Fruit fly (Drosophila melanogaster) whole organism, pupa: ENCODE measurements around the gene Fatp1.
A peak's percentile ranks its signal among the peaks of the same experiment; 100 is the strongest.

Source experiments
- CG10348 ChIP-seq: fragments of 200-800 bp; sonication (Bioruptor generic); IDR thresholded peaks from 2 replicates; pipeline ENCODE4 v1.3.6; 2022; ENCODE audit warnings: missing biosample characterization, missing genetic modification characterization
- CG12605 ChIP-seq: fragments of 200-800 bp; sonication (Bioruptor generic); IDR thresholded peaks from 2 replicates; pipeline ENCODE4 v1.3.6; 2022; ENCODE audit warnings: missing biosample characterization, missing genetic modification characterization
- CG13204 ChIP-seq: fragments of 200-800 bp; sonication (Bioruptor generic); optimal IDR thresholded peaks from 2 replicates; lab custom pipeline; 2018; ENCODE audit warnings: missing biosample characterization, mild to moderate bottlenecking, missing genetic modification characterization, moderate library complexity
- CG14655 ChIP-seq: fragments of 200-800 bp; sonication (Bioruptor generic); optimal IDR thresholded peaks from 3 replicates; lab custom pipeline; 2017; ENCODE audit warnings: mild to moderate bottlenecking, missing biosample characterization, missing genetic modification reagents, missing genetic modification characterization
- CG15710 ChIP-seq: fragments of 200-800 bp; sonication (Bioruptor generic); optimal IDR thresholded peaks from 2 replicates; lab custom pipeline; 2018; ENCODE audit warnings: missing biosample characterization, mild to moderate bottlenecking, missing genetic modification characterization, moderate library complexity
- CG17806 ChIP-seq: fragments of 200-800 bp; sonication (Bioruptor generic); optimal IDR thresholded peaks from 2 replicates; lab custom pipeline; 2018; ENCODE audit warnings: missing biosample characterization, mild to moderate bottlenecking, missing genetic modification characterization, moderate library complexity
- CG32121 ChIP-seq: fragments of 200-800 bp; sonication (Bioruptor generic); IDR thresholded peaks from 2 replicates; pipeline ENCODE4 v1.3.6; 2022; ENCODE audit warnings: missing biosample characterization, missing genetic modification characterization
- CG34367 ChIP-seq: fragments of 200-800 bp; sonication (Bioruptor generic); optimal IDR thresholded peaks from 2 replicates; lab custom pipeline; 2018; ENCODE audit warnings: missing biosample characterization, mild to moderate bottlenecking, missing genetic modification characterization
- CG4496 ChIP-seq: fragments of 200-800 bp; sonication (Bioruptor generic); IDR thresholded peaks from 3 replicates; pipeline ENCODE4 v1.3.6; 2022; ENCODE audit warnings: missing biosample characterization, missing genetic modification characterization
- CG8159 ChIP-seq: fragments of 200-800 bp; sonication (Bioruptor generic); optimal IDR thresholded peaks from 3 replicates; lab custom pipeline; 2018; ENCODE audit warnings: missing biosample characterization, mild to moderate bottlenecking, missing genetic modification characterization, moderate library complexity
- CG8301 ChIP-seq: fragments of 200-800 bp; sonication (Bioruptor generic); optimal IDR thresholded peaks from 2 replicates; lab custom pipeline; 2018; ENCODE audit warnings: missing biosample characterization, mild to moderate bottlenecking, missing genetic modification characterization
- CG9948 ChIP-seq: fragments of 200-800 bp; sonication (Bioruptor generic); optimal IDR thresholded peaks from 2 replicates; lab custom pipeline; 2018; ENCODE audit warnings: missing biosample characterization, mild to moderate bottlenecking, missing genetic modification characterization, moderate library complexity
- D1 ChIP-seq: fragments of 200-800 bp; sonication (Bioruptor generic); optimal IDR thresholded peaks from 2 replicates; lab custom pipeline; 2018; ENCODE audit warnings: missing biosample characterization, mild to moderate bottlenecking, missing genetic modification characterization, moderate library complexity
- EcR ChIP-seq: fragments of 200-800 bp; sonication (Bioruptor generic); optimal IDR thresholded peaks from 3 replicates; lab custom pipeline; 2019; ENCODE audit warnings: missing biosample characterization, missing genetic modification characterization, mild to moderate bottlenecking, moderate library complexity, missing genetic modification reagents
- Ets98B ChIP-seq: fragments of 200-800 bp; sonication (Bioruptor generic); IDR thresholded peaks from 2 replicates; pipeline ENCODE4 v1.3.6; 2022; ENCODE audit warnings: missing biosample characterization, missing genetic modification characterization
- Pif1A ChIP-seq: fragments of 200-800 bp; sonication (Bioruptor generic); optimal IDR thresholded peaks from 3 replicates; lab custom pipeline; 2016; ENCODE audit warnings: missing biosample characterization, missing genetic modification characterization
- Pif1B ChIP-seq: fragments of 200-800 bp; sonication (Bioruptor generic); optimal IDR thresholded peaks from 3 replicates; lab custom pipeline; 2016; ENCODE audit warnings: missing biosample characterization, missing genetic modification characterization
- Snoo ChIP-seq: fragments of 200-800 bp; sonication (Bioruptor generic); optimal IDR thresholded peaks from 3 replicates; lab custom pipeline; 2017; ENCODE audit warnings: missing biosample characterization, mild to moderate bottlenecking, missing genetic modification characterization, inconsistent platforms
- fd96Ca ChIP-seq: fragments of 200-800 bp; sonication (Bioruptor generic); IDR thresholded peaks from 3 replicates; pipeline ENCODE4 v1.3.6; 2022; ENCODE audit warnings: missing biosample characterization, missing genetic modification characterization
- gl ChIP-seq: fragments of 200-800 bp; sonication (Bioruptor generic); optimal IDR thresholded peaks from 2 replicates; lab custom pipeline; 2018; ENCODE audit warnings: missing biosample characterization, mild to moderate bottlenecking, missing genetic modification characterization
- rn ChIP-seq: fragments of 200-800 bp; sonication (Bioruptor generic); IDR thresholded peaks from 2 replicates; pipeline ENCODE4 v1.3.6; 2022; ENCODE audit warnings: missing biosample characterization, missing genetic modification characterization

Fatp1 gene

DNA sequence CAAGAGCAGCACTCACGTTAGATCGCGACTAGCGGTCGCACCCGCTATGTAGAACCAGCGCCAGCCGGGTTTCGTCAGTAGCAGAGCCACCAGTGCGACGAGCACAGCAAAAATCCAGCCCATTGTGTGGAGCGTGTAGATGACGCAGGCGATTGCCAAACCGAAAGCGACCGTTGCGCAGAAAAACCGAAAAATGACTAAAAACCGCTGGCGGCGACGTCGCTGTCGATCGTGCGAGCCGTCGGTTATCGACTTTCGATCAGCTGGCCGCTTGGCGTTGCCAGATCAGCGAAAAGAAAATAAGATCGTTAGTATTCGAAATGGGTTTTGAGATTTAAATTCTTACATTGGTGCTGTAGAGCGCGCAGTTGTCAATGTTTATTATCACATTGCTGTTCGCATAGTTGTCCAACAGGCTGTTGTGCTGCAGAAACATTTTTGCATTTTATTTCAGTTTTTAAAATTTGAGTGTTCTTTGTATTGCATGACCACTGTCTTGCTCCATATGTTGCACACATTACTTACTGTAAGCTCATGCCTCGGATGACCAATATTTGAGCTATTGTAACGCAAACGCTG, 459 bp downstream of the Fatp1 start:
- no peak for TF ChIP-seq CG17806 (tag; lab: Kevin White, UChicago)
- TF ChIP-seq gl = peak; percentile 27
- TF ChIP-seq EcR (GFP tag; lab: Kevin White, UChicago) = peak; percentile 71
- TF ChIP-seq Ets98B = peak; percentile 59; the same call in 1 of the 2 replicates
- TF ChIP-seq Pif1B = peak; percentile 54
- TF ChIP-seq CG14655 (GFP tag; lab: Kevin White, UChicago) = no peak
- TF ChIP-seq rn (GFP tag; lab: Robert Waterston, UW) = 0 out of 2 replicates have a peak, but pooled peaks have one; percentile 5
- TF ChIP-seq CG32121 (GFP tag; lab: Robert Waterston, UW) = peak; percentile 52; the same call in 1 of the 2 replicates
- no peak for TF ChIP-seq CG8159
- TF ChIP-seq Pif1A (GFP tag; lab: Kevin White, UChicago) = peak; percentile 14
- TF ChIP-seq CG15710 (tag; lab: Kevin White, UChicago) = no peak
- TF ChIP-seq CG8301 (tag; lab: Kevin White, UChicago) = peak; percentile 14
- peak; percentile 46; the same call in 1 of the 3 replicates for TF ChIP-seq fd96Ca
- TF ChIP-seq CG34367 (tag; lab: Kevin White, UChicago) = no peak
- TF ChIP-seq Snoo (tag; lab: Kevin White, UChicago) = no peak
- no peak for TF ChIP-seq D1 (tag; lab: Kevin White, UChicago)
- no peak for TF ChIP-seq CG9948
- peak; percentile 16; the same call in 1 of the 2 replicates for TF ChIP-seq CG12605
- TF ChIP-seq CG13204 (GFP tag; lab: Kevin White, UChicago) = peak; percentile 24
- TF ChIP-seq, all 21 proteins: peak for 11

dm6 chr2L:10515553-10516174, 1.4 kb downstream of the Fatp1 start:
- no peak for TF ChIP-seq CG14655 (GFP tag; lab: Kevin White, UChicago)
- no peak for TF ChIP-seq Pif1B
- no peak for TF ChIP-seq CG8159
- no peak for TF ChIP-seq CG34367 (tag; lab: Kevin White, UChicago)
- no peak for TF ChIP-seq CG15710 (tag; lab: Kevin White, UChicago)
- no peak for TF ChIP-seq CG4496 (GFP tag; lab: Robert Waterston, UW)
- no peak for TF ChIP-seq Snoo (tag; lab: Kevin White, UChicago)
- TF ChIP-seq CG10348 (GFP tag; lab: Robert Waterston, UW) = no peak
- TF ChIP-seq, all 21 proteins: peak for 0

dm6 chr2L:10514586-10515137, 2.4 kb downstream of the Fatp1 start:
- TF ChIP-seq D1 (tag; lab: Kevin White, UChicago) (no peak), CG15710 (tag; lab: Kevin White, UChicago) (no peak), EcR (GFP tag; lab: Kevin White, UChicago) (peak; percentile 81), Ets98B (0 out of 2 replicates have a peak, but pooled peaks have one; percentile 11), CG4496 (GFP tag; lab: Robert Waterston, UW) (peak; percentile 44; the same call in 1 of the 3 replicates)

dm6 chr2L:10513837-10514499, 3.0 kb downstream of the Fatp1 start:
- TF ChIP-seq EcR (GFP tag; lab: Kevin White, UChicago) (peak; percentile 52), gl (no peak), CG14655 (GFP tag; lab: Kevin White, UChicago) (no peak), CG4496 (GFP tag; lab: Robert Waterston, UW) (0 out of 3 replicates have a peak, but pooled peaks have one; percentile 10), CG8301 (tag; lab: Kevin White, UChicago) (no peak), CG34367 (tag; lab: Kevin White, UChicago) (no peak), fd96Ca (no peak), CG32121 (GFP tag; lab: Robert Waterston, UW) (no peak), CG15710 (tag; lab: Kevin White, UChicago) (no peak), rn (GFP tag; lab: Robert Waterston, UW) (no peak), Pif1B (no peak), CG8159 (no peak), D1 (tag; lab: Kevin White, UChicago) (no peak), CG17806 (tag; lab: Kevin White, UChicago) (no peak), CG10348 (GFP tag; lab: Robert Waterston, UW) (no peak), Ets98B (no peak)

DNA sequence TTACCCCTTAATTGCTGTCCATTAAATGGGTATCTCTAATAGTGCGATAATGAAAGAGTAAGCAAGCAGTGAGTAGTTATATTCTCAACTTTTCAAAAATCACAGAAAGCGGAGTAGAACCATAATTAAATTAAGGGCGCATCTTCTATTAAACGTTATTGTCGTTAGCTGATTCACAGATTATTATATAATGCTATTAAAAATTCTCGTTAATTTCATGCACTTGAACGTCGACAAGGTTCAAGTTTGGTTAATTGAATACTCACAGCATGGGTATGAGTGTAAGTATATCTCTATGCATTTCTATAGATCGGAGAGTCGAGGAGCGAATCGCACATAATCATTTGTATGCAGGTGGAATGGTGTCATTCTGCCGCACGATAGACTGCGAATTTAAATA, 6.2 kb downstream of the Fatp1 start:
- no peak for TF ChIP-seq Pif1B

DNA sequence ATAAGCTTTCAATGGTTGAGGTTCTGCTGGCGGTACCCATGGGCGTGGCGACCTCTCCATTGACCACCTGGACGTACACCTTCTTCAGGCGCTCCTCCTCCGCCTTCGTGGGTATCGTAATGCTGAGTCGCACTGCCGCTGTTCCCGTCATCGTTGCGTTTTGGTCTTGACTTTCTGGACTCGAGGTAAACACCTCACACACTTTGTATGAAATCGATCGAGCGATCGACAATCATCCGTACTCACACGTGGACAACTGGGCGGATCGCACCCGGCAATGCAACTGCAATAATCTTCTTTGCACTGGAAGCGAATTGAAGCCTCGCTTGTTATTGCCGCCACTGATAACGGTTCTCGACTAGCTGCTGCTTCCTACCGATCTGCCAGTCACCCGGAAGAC, 6.9 kb downstream of the Fatp1 start, which contains the start of gene CG7384:
Gene CG7384, minus strand, starts transcription at position 366 of the 400 bp plus-strand sequence.
- TF ChIP-seq CG14655 (GFP tag; lab: Kevin White, UChicago) = no peak
- TF ChIP-seq, all 21 proteins: peak for 0
